Worm (Caenorhabditis elegans): Measurements from ENCODE around the gene hil-2.

Gene hil-2

ce11 chrIV:6321667-6322066 lies 27.6 kb downstream of the hil-2 start, which contains the start of gene Y73B6BL.29 (continued):
- TF ChIP-seq ceh-45 (GFP tag; IDR thresholded peaks at IDR 0.05) (no peak), sox-2 (GFP tag; IDR thresholded peaks at IDR 0.05) (no peak), lin-11 (tag; optimal IDR thresholded peaks at IDR 0.05) (no peak), elt-2 (tag; optimal IDR thresholded peaks at IDR 0.05) (peak; percentile 58), ref-2 (tag; optimal IDR thresholded peaks at IDR 0.05) (peak; percentile 90), madf-2 (tag; optimal IDR thresholded peaks at IDR 0.05) (no peak), unc-3 (GFP tag; conservative IDR thresholded peaks at IDR 0.05) (no peak), unc-3 (tag; optimal IDR thresholded peaks at IDR 0.05) (peak; percentile 27), pha-4 (tag; optimal IDR thresholded peaks at IDR 0.05) (no peak), unc-55 (GFP tag; optimal IDR thresholded peaks at IDR 0.05) (peak; percentile 6), ttx-3 (tag; optimal IDR thresholded peaks at IDR 0.05) (peak; percentile 54), T23F11.4 (GFP tag; optimal IDR thresholded peaks at IDR 0.05) (no peak), odd-2 (tag; optimal IDR thresholded peaks at IDR 0.05) (no peak), K02D7.2 (tag; optimal IDR thresholded peaks at IDR 0.05) (no peak), syd-9 (tag; optimal IDR thresholded peaks at IDR 0.05) (no peak), tbx-7 (tag; optimal IDR thresholded peaks at IDR 0.05) (peak; percentile 86), K09A11.1 (tag; optimal IDR thresholded peaks at IDR 0.05; ENCODE audit: insufficient read depth) (no peak), ztf-16 (tag; optimal IDR thresholded peaks at IDR 0.05) (peak; percentile 17), C38D4.7 (GFP tag; optimal IDR thresholded peaks at IDR 0.05) (no peak)

ce11 chrIV:6323654-6324224 lies 29.7 kb downstream of the hil-2 start, which contains the start of gene sqd-1:
Gene sqd-1 (plus strand): TSS chrIV:6324174.
- TF ChIP-seq ceh-9 (tag; optimal IDR thresholded peaks at IDR 0.05), result no peak
- TF ChIP-seq ceh-22 (tag; optimal IDR thresholded peaks at IDR 0.05), result no peak
- peak; percentile 80 for TF ChIP-seq madf-2 (tag; optimal IDR thresholded peaks at IDR 0.05)
- peak; percentile 66 for TF ChIP-seq dve-1 (tag; optimal IDR thresholded peaks at IDR 0.05)
- no peak for TF ChIP-seq lin-11 (tag; optimal IDR thresholded peaks at IDR 0.05)
- TF ChIP-seq rnt-1 (tag; optimal IDR thresholded peaks at IDR 0.05), result peak; percentile 81
- no peak for TF ChIP-seq ceh-45 (GFP tag; IDR thresholded peaks at IDR 0.05)
- peak; percentile 0 for TF ChIP-seq sdc-2 (tag; optimal IDR thresholded peaks at IDR 0.05)
- no peak for TF ChIP-seq mec-3 (tag; optimal IDR thresholded peaks at IDR 0.05; ENCODE audit: borderline replicate concordance)
- peak; percentile 60 for TF ChIP-seq hlh-30 (tag; optimal IDR thresholded peaks at IDR 0.05; ENCODE audit: insufficient read depth)
- TF ChIP-seq tbx-2 (tag; optimal IDR thresholded peaks at IDR 0.05), result peak; percentile 83
- no peak for TF ChIP-seq ceh-24 (tag; optimal IDR thresholded peaks at IDR 0.05)
- TF ChIP-seq lim-6 (tag; optimal IDR thresholded peaks at IDR 0.05), result no peak
- TF ChIP-seq ceh-31 (tag; optimal IDR thresholded peaks at IDR 0.05), result peak; percentile 90
- peak; percentile 80 for TF ChIP-seq ref-2 (tag; optimal IDR thresholded peaks at IDR 0.05)
- peak; percentile 44 for TF ChIP-seq F13H6.1 (tag; optimal IDR thresholded peaks at IDR 0.05)
- TF ChIP-seq ceh-48 (tag; optimal IDR thresholded peaks at IDR 0.05), result peak; percentile 54
- no peak for TF ChIP-seq ama-1 (optimal IDR thresholded peaks at IDR 0.05)
- no peak for TF ChIP-seq ahr-1 (tag; optimal IDR thresholded peaks at IDR 0.05)
- no peak for TF ChIP-seq Y22D7AL.16 (tag; optimal IDR thresholded peaks at IDR 0.05)
- peak; percentile 91 for TF ChIP-seq nfya-1 (tag; optimal IDR thresholded peaks at IDR 0.05)
- TF ChIP-seq che-1 (tag; optimal IDR thresholded peaks at IDR 0.05), result peak; percentile 52
- TF ChIP-seq K02D7.2 (tag; optimal IDR thresholded peaks at IDR 0.05), result no peak
- peak; percentile 54 for TF ChIP-seq elt-2 (tag; optimal IDR thresholded peaks at IDR 0.05)
- TF ChIP-seq unc-55 (GFP tag; optimal IDR thresholded peaks at IDR 0.05), result peak; percentile 34
- TF ChIP-seq ttx-3 (tag; optimal IDR thresholded peaks at IDR 0.05), result no peak
- no peak for TF ChIP-seq sox-2 (GFP tag; IDR thresholded peaks at IDR 0.05)
- peak; percentile 46 for TF ChIP-seq ceh-19 (GFP tag; optimal IDR thresholded peaks at IDR 0.05)
- TF ChIP-seq T23F11.4 (GFP tag; optimal IDR thresholded peaks at IDR 0.05), result no peak
- TF ChIP-seq fax-1 (tag; optimal IDR thresholded peaks at IDR 0.05), result no peak
- no peak for TF ChIP-seq dmd-4 (tag; optimal IDR thresholded peaks at IDR 0.05; ENCODE audit: borderline replicate concordance)
- no peak for TF ChIP-seq ceh-14 (tag; optimal IDR thresholded peaks at IDR 0.05)
- peak; percentile 26 for TF ChIP-seq ceh-6 (GFP tag; optimal IDR thresholded peaks at IDR 0.05)
- TF ChIP-seq npax-4 (tag; optimal IDR thresholded peaks at IDR 0.05), result peak; percentile 20
- no peak for TF ChIP-seq C38D4.7 (GFP tag; optimal IDR thresholded peaks at IDR 0.05)
- no peak for TF ChIP-seq odd-2 (tag; optimal IDR thresholded peaks at IDR 0.05)
- peak; percentile 39 for TF ChIP-seq pros-1 (tag; optimal IDR thresholded peaks at IDR 0.05)
- TF ChIP-seq sox-4 (tag; optimal IDR thresholded peaks at IDR 0.05), result peak; percentile 39
- peak; percentile 28 for TF ChIP-seq fkh-10 (GFP tag; optimal IDR thresholded peaks at IDR 0.05)
- no peak for TF ChIP-seq hlh-15 (tag; optimal IDR thresholded peaks at IDR 0.05)
- TF ChIP-seq hlh-13 (GFP tag; optimal IDR thresholded peaks at IDR 0.05), result no peak
- no peak for TF ChIP-seq pha-4 (tag; optimal IDR thresholded peaks at IDR 0.05)
- peak; percentile 31 for TF ChIP-seq ztf-16 (tag; optimal IDR thresholded peaks at IDR 0.05)
